Fruit fly (Drosophila melanogaster): ENCODE results near the gene emb.

emb gene

dm6 chr2L:8419382-8419940 lies 16.1 kb downstream of the emb start:
- TF ChIP-seq CG1233 (GFP tag; optimal IDR thresholded peaks at IDR 0.05) (no peak), cato (GFP tag; optimal IDR thresholded peaks at IDR 0.05; ENCODE audit: borderline replicate concordance) (no peak), aop (GFP tag; IDR thresholded peaks at IDR 0.05) (peak; percentile 34; the same call in 1 of the 2 replicates), Atf-2 (GFP tag; optimal IDR thresholded peaks at IDR 0.05) (no peak), CG10959 (GFP tag; IDR thresholded peaks at IDR 0.05) (no peak), ap (GFP tag; IDR thresholded peaks at IDR 0.05) (no peak), Trl (optimal IDR thresholded peaks at IDR 0.05) (no peak), Trl (GFP tag; optimal IDR thresholded peaks at IDR 0.05) (no peak), CG1647 (GFP tag; optimal IDR thresholded peaks at IDR 0.05) (no peak), Lhr (GFP tag; optimal IDR thresholded peaks at IDR 0.05) (no peak), CG8765 (GFP tag; IDR thresholded peaks at IDR 0.05) (no peak), amos (GFP tag; IDR thresholded peaks at IDR 0.05; ENCODE audit: partially characterized antibody) (no peak), HHEX (GFP tag; optimal IDR thresholded peaks at IDR 0.05) (no peak), CG6813 (GFP tag; optimal IDR thresholded peaks at IDR 0.05) (no peak), pan (optimal IDR thresholded peaks at IDR 0.05) (no peak), pan (GFP tag; optimal IDR thresholded peaks at IDR 0.05 in 1 of 2, IDR thresholded peaks at IDR 0.05 in 1 of 2) (no peak), CG12236 (GFP tag; optimal IDR thresholded peaks at IDR 0.05) (no peak), ham (GFP tag; IDR thresholded peaks at IDR 0.05) (no peak), tx (GFP tag; optimal IDR thresholded peaks at IDR 0.05) (no peak), CG8290 (GFP tag; optimal IDR thresholded peaks at IDR 0.05) (no peak), CG8290 (tag; optimal IDR thresholded peaks at IDR 0.05) (no peak), pros (GFP tag; optimal IDR thresholded peaks at IDR 0.05) (peak; percentile 77), CG32532 (GFP tag; IDR thresholded peaks at IDR 0.05) (no peak), Dad (GFP tag; optimal IDR thresholded peaks at IDR 0.05) (no peak), mam (GFP tag; optimal IDR thresholded peaks at IDR 0.05) (no peak), D19A (tag; optimal IDR thresholded peaks at IDR 0.05) (no peak), Vsx1 (GFP tag; optimal IDR thresholded peaks at IDR 0.05) (no peak), CG3995 (GFP tag; optimal IDR thresholded peaks at IDR 0.05) (no peak), Oli (tag; optimal IDR thresholded peaks at IDR 0.05) (no peak), Adf1 (GFP tag; IDR thresholded peaks at IDR 0.05) (peak; percentile 87), CG16813 (GFP tag; IDR thresholded peaks at IDR 0.05; ENCODE audit: partially characterized antibody) (no peak), CG18011 (GFP tag; optimal IDR thresholded peaks at IDR 0.05) (no peak), Dek (tag; optimal IDR thresholded peaks at IDR 0.05) (no peak), gsb-n (tag; optimal IDR thresholded peaks at IDR 0.05) (peak; percentile 38), dmrt11E (tag; optimal IDR thresholded peaks at IDR 0.05) (no peak), crc (GFP tag; optimal IDR thresholded peaks at IDR 0.05) (no peak), Doc2 (GFP tag; IDR thresholded peaks at IDR 0.05) (no peak), sc (optimal IDR thresholded peaks at IDR 0.05) (no peak), sc (GFP tag; optimal IDR thresholded peaks at IDR 0.05) (no peak), CG17385 (GFP tag; optimal IDR thresholded peaks at IDR 0.05) (peak; percentile 64), Asciz (GFP tag; optimal IDR thresholded peaks at IDR 0.05) (no peak), Sry-β (GFP tag; optimal IDR thresholded peaks at IDR 0.05) (no peak), tap (tag; optimal IDR thresholded peaks at IDR 0.05) (no peak), ftz-f1 (GFP tag; optimal IDR thresholded peaks at IDR 0.05) (no peak), Camta (GFP tag; optimal IDR thresholded peaks at IDR 0.05) (no peak), abd-A (tag; optimal IDR thresholded peaks at IDR 0.05) (peak; percentile 1), CG2202 (tag; optimal IDR thresholded peaks at IDR 0.05) (no peak), az2 (GFP tag; optimal IDR thresholded peaks at IDR 0.05) (no peak), CG11085 (GFP tag; IDR thresholded peaks at IDR 0.05) (no peak), CG8281 (tag; optimal IDR thresholded peaks at IDR 0.05) (peak; percentile 2), cg (GFP tag; optimal IDR thresholded peaks at IDR 0.05) (peak; percentile 68), sd (tag; optimal IDR thresholded peaks at IDR 0.05) (peak; percentile 29)
